Fruit fly (Drosophila melanogaster): ENCODE data around the gene Cyp28d2.

Cyp28d2 gene

DNA sequence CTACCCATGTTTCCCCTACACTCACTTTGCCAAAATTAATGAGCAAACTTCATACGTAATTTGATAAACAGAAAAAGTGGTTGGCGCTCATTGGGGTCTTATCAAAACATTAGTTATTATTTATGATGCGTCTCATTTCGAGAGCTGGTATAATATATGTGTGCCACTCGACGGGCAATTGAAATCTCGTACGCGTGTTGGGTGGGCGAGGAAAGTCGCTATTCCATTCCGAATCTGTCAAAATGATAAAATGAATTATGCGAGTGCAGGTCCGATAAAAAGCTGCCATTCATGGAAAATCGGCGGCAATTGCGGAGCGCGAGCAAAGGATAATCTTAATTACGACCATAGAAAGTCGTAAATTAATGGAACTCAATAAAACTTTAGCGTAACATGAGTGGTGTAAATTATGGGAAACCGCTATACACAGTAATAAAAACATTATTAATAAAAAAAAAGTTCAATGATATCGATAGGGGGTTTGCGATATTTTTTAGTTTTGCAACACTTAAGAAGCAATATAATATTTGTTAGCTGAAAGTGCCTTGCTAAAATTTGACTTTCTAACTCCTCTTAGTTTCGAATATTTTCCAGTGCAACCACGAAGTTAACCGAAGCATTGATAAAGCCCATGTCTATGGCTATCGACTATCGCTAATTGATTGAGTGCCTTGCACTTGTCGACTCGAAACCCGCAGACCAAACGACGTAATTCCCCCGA, 35.3 kb downstream of the Cyp28d2 start:
- TF ChIP-seq topi (GFP tag; optimal IDR thresholded peaks at IDR 0.05) (no peak), CG31627 (GFP tag; optimal IDR thresholded peaks at IDR 0.05) (no peak), CG32006 (GFP tag; optimal IDR thresholded peaks at IDR 0.05) (peak; percentile 57), cyc (GFP tag; optimal IDR thresholded peaks at IDR 0.05) (no peak), dac (GFP tag; optimal IDR thresholded peaks at IDR 0.05) (no peak), salr (GFP tag; optimal IDR thresholded peaks at IDR 0.05) (no peak), eg (GFP tag; IDR thresholded peaks at IDR 0.05) (peak; percentile 58; the same call in 2 of the 3 replicates), CG15336 (GFP tag; IDR thresholded peaks at IDR 0.05) (peak; percentile 51), Ets21C (GFP tag; optimal IDR thresholded peaks at IDR 0.05) (no peak), Met (GFP tag; optimal IDR thresholded peaks at IDR 0.05) (peak; percentile 21), pdm3 (GFP tag; optimal IDR thresholded peaks at IDR 0.05) (peak; percentile 12), CG8319 (GFP tag; optimal IDR thresholded peaks at IDR 0.05) (no peak), Eip78C (GFP tag) (peak; percentile 51), svp (GFP tag) (peak; percentile 50), Hr38 (GFP tag; optimal IDR thresholded peaks at IDR 0.05) (no peak), vri (GFP tag; optimal IDR thresholded peaks at IDR 0.05) (peak; percentile 91), CG4318 (GFP tag; optimal IDR thresholded peaks at IDR 0.05) (peak; percentile 8), fd85E (GFP tag; optimal IDR thresholded peaks at IDR 0.05) (no peak), Sox14 (GFP tag; optimal IDR thresholded peaks at IDR 0.05) (peak; percentile 9), CG8119 (GFP tag; IDR thresholded peaks at IDR 0.05) (peak; percentile 34; the same call in 1 of the 3 replicates), Hr4 (GFP tag; optimal IDR thresholded peaks at IDR 0.05) (peak; percentile 61), OdsH (GFP tag; optimal IDR thresholded peaks at IDR 0.05) (peak; percentile 5), CG6276 (GFP tag; optimal IDR thresholded peaks at IDR 0.05) (peak; percentile 54)

DNA sequence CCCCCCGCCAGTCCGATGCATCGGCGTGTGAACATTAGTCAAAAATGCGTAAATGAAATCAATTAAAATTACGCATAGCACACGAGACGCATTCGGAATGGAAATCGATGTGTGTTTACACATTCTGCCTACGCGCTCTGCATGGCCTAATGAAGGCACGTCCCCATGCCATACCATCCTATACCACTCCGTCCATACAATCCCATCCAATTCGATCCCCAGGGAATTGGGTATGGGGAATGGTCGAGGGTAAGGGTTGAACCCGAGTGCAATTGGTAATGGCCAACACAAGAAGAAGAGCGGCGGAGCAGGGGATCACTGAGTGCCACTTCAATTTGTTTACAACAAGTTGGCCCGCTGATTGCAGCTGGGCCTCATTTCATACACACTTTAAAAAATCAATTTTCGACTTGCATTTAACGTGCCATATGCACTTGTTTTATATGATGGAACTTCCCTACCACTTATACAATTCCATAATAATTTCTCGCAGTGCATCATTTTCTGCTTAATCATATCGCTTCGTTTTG, 38.4 kb downstream of the Cyp28d2 start:
- no peak for TF ChIP-seq CG9139 (GFP tag; optimal IDR thresholded peaks at IDR 0.05)
- no peak for TF ChIP-seq CG16779 (tag; optimal IDR thresholded peaks at IDR 0.05)
- no peak for TF ChIP-seq CG11762 (GFP tag; optimal IDR thresholded peaks at IDR 0.05; ENCODE audit: insufficient read depth)
- peak; percentile 28 for TF ChIP-seq CG3919 (GFP tag; optimal IDR thresholded peaks at IDR 0.05)
- no peak for TF ChIP-seq CG15336 (GFP tag; IDR thresholded peaks at IDR 0.05)
- TF ChIP-seq CG11902 (GFP tag; optimal IDR thresholded peaks at IDR 0.05) = no peak
- TF ChIP-seq CG31627 (GFP tag; optimal IDR thresholded peaks at IDR 0.05) = peak; percentile 26
- TF ChIP-seq OdsH (GFP tag; optimal IDR thresholded peaks at IDR 0.05) = peak; percentile 31
- TF ChIP-seq Hr39 (GFP tag; optimal IDR thresholded peaks at IDR 0.05) = peak; percentile 21
- peak; percentile 14 for TF ChIP-seq CG3032 (tag; optimal IDR thresholded peaks at IDR 0.05)
- TF ChIP-seq Met (GFP tag; optimal IDR thresholded peaks at IDR 0.05) = peak; percentile 39
- TF ChIP-seq esn (GFP tag; optimal IDR thresholded peaks at IDR 0.05) = peak; percentile 44
- TF ChIP-seq Sox15 (GFP tag; optimal IDR thresholded peaks at IDR 0.05) = no peak
- TF ChIP-seq achi (GFP tag; optimal IDR thresholded peaks at IDR 0.05) = peak; percentile 14
- no peak for TF ChIP-seq Hr38 (GFP tag; optimal IDR thresholded peaks at IDR 0.05)
- no peak for TF ChIP-seq dac (GFP tag; optimal IDR thresholded peaks at IDR 0.05)
- peak; percentile 14 for TF ChIP-seq topi (GFP tag; optimal IDR thresholded peaks at IDR 0.05)
- no peak for TF ChIP-seq CG8319 (GFP tag; optimal IDR thresholded peaks at IDR 0.05)
- no peak for TF ChIP-seq CG11294 (GFP tag; IDR thresholded peaks at IDR 0.05)
- TF ChIP-seq Ets21C (GFP tag; optimal IDR thresholded peaks at IDR 0.05) = no peak
- TF ChIP-seq fd85E (GFP tag; optimal IDR thresholded peaks at IDR 0.05) = no peak
- TF ChIP-seq CG6854 (GFP tag; optimal IDR thresholded peaks at IDR 0.05) = no peak
- TF ChIP-seq Sox102F (GFP tag; optimal IDR thresholded peaks at IDR 0.05) = peak; percentile 40
- peak; percentile 75 for TF ChIP-seq Eip78C (GFP tag)
- no peak for TF ChIP-seq net (GFP tag; optimal IDR thresholded peaks at IDR 0.05)
- TF ChIP-seq dsx (GFP tag; optimal IDR thresholded peaks at IDR 0.05; ENCODE audit: poor library complexity, severe bottlenecking) = peak; percentile 33
- no peak for TF ChIP-seq CG1621 (tag; optimal IDR thresholded peaks at IDR 0.05)
- TF ChIP-seq CG8119 (GFP tag; IDR thresholded peaks at IDR 0.05) = 0 out of 3 replicates have a peak, but pooled peaks have one; percentile 16
- TF ChIP-seq pdm3 (GFP tag; optimal IDR thresholded peaks at IDR 0.05) = peak; percentile 35
- peak; percentile 43; the same call in 1 of the 3 replicates for TF ChIP-seq eg (GFP tag; IDR thresholded peaks at IDR 0.05)
- TF ChIP-seq CG10669 (GFP tag; optimal IDR thresholded peaks at IDR 0.05) = no peak
- no peak for TF ChIP-seq fd59A (GFP tag; optimal IDR thresholded peaks at IDR 0.05)
- peak; percentile 15 for TF ChIP-seq Hr4 (GFP tag; optimal IDR thresholded peaks at IDR 0.05)
- TF ChIP-seq spab (GFP tag; optimal IDR thresholded peaks at IDR 0.05) = peak; percentile 15
- TF ChIP-seq Blimp-1 (GFP tag; optimal IDR thresholded peaks at IDR 0.05) = no peak
- TF ChIP-seq CG32006 (GFP tag; optimal IDR thresholded peaks at IDR 0.05) = peak; percentile 22
- no peak for TF ChIP-seq CG4318 (GFP tag; optimal IDR thresholded peaks at IDR 0.05)
- TF ChIP-seq fkh (GFP tag; optimal IDR thresholded peaks at IDR 0.05) = no peak
- TF ChIP-seq vri (GFP tag; optimal IDR thresholded peaks at IDR 0.05) = peak; percentile 51
- peak; percentile 20 for TF ChIP-seq CG6792 (GFP tag; optimal IDR thresholded peaks at IDR 0.05)
- no peak for TF ChIP-seq Sox14 (GFP tag; optimal IDR thresholded peaks at IDR 0.05)

All from whole organism, prepupa.